Fruit fly (Drosophila melanogaster): Measurements from ENCODE around the gene CG9240.

DNA sequence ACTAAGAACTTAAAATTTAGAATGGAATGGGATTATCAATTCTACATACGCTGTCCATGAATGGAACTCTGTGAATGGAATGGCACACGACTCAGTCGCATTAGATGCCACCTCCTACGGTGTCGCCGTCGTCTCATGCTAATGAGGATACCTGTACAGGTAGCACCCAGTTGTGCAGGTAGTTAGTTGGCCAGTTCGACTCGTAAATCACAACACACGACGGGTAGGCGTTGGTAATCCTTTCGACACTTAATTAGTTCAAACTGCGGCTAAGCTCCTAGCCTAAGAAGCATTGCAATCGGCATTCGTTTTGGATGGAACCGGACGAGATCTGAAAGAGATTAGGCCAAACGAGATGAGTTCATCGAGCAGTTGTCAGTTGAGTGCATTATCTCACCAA lies 16.6 kb downstream of the CG9240 start:
- TF ChIP-seq cic (GFP tag; optimal IDR thresholded peaks at IDR 0.05) (no peak), Clk (GFP tag; optimal IDR thresholded peaks at IDR 0.05) (no peak), CG7045 (GFP tag; optimal IDR thresholded peaks at IDR 0.05) (no peak), CG11617 (GFP tag; optimal IDR thresholded peaks at IDR 0.05) (no peak), CG5204 (GFP tag; optimal IDR thresholded peaks at IDR 0.05) (no peak), ovo (GFP tag; optimal IDR thresholded peaks at IDR 0.05) (no peak), CG1620 (GFP tag; optimal IDR thresholded peaks at IDR 0.05) (no peak), Crg-1 (GFP tag; optimal IDR thresholded peaks at IDR 0.05) (no peak), toe (GFP tag; optimal IDR thresholded peaks at IDR 0.05) (no peak), bab1 (GFP tag; optimal IDR thresholded peaks at IDR 0.05) (no peak), tj (GFP tag; optimal IDR thresholded peaks at IDR 0.05) (no peak), CG14711 (tag; optimal IDR thresholded peaks at IDR 0.05) (no peak)
